Worm (Caenorhabditis elegans) whole organism, L1 larva: Measurements from ENCODE around the gene inx-3.

Experiments
- aly-2 ChIP-seq: fragments of 150-350 bp; optimal IDR thresholded peaks from 2 replicates; lab custom pipeline; 2014; ENCODE audit warnings: missing biosample characterization, missing genetic modification characterization
- ama-1 ChIP-seq: fragments of 150-350 bp; optimal IDR thresholded peaks from 2 replicates; lab custom pipeline; 2014
- elt-3 ChIP-seq, 6 experiments: fragments of 150-350 bp in 1 of 6; sonication (generic microtip); optimal IDR thresholded peaks; 2 replicates each; lab custom pipeline; 2017 to 2018; ENCODE audit warnings: missing biosample characterization in 6 of 6, missing genetic modification characterization in 6 of 6, inconsistent platforms in 1 of 6
- hlh-17 ChIP-seq: fragments of 200-800 bp; sonication (Bioruptor generic); optimal IDR thresholded peaks from 2 replicates; lab custom pipeline; 2018; ENCODE audit warnings: missing genetic modification characterization, mild to moderate bottlenecking, missing compliant biosample characterization, moderate library complexity, borderline replicate concordance
- mep-1 ChIP-seq: fragments of 150-350 bp; optimal IDR thresholded peaks from 2 replicates; lab custom pipeline; 2014; ENCODE audit warnings: missing biosample characterization, missing genetic modification characterization
- nhr-11 ChIP-seq: fragments of 150-350 bp; optimal IDR thresholded peaks from 2 replicates; lab custom pipeline; 2014; ENCODE audit warnings: missing biosample characterization, missing genetic modification characterization
- nhr-28 ChIP-seq: fragments of 150-350 bp; optimal IDR thresholded peaks from 2 replicates; lab custom pipeline; 2014; ENCODE audit warnings: missing biosample characterization, missing genetic modification characterization
- snu-23 ChIP-seq: sonication (generic microtip); optimal IDR thresholded peaks from 2 replicates; lab custom pipeline; 2016; ENCODE audit warnings: missing genetic modification characterization, missing compliant biosample characterization
- unc-62 ChIP-seq: fragments of 150-350 bp; optimal IDR thresholded peaks from 2 replicates; lab custom pipeline; 2014; ENCODE audit warnings: missing biosample characterization, missing genetic modification reagents, missing genetic modification characterization
- vab-15 ChIP-seq: sonication (generic microtip); optimal IDR thresholded peaks from 2 replicates; lab custom pipeline; 2017; ENCODE audit warnings: missing genotype, mild to moderate bottlenecking, missing genetic modification characterization, missing compliant biosample characterization

DNA sequence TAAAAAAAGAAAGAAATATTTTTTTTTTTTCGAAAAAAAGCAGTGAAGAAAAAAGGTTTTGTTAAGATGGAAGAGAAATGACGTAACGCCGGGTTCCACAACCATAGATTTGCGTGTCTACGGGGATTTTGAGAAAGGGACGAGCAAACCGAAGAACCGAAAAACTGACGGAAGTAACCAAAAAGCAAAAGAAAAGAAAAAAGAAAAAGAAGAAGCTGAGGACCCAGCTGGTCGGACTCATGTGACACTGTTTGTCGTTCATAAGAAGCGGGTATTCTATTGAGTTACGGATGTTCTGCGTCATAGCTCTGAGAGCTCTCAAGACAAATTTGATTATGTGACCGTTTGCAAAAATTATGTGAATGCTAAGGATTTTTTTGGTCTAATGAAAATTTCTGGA lies 13.2 kb upstream of the inx-3 start:
- no peak for TF ChIP-seq vab-15
- no peak for TF ChIP-seq mep-1 (tag; lab: Kevin White, UChicago)
- no peak for TF ChIP-seq elt-3 (tag; optimal IDR thresholded peaks at IDR 0.05; lab: Kevin White, UChicago)
- no peak for TF ChIP-seq nhr-28 (tag; lab: Kevin White, UChicago)
- no peak for TF ChIP-seq ama-1
- no peak for TF ChIP-seq unc-62 (GFP tag; lab: Kevin White, UChicago)
- no peak for TF ChIP-seq nhr-11 (tag; lab: Kevin White, UChicago)
- peak; percentile 15 for TF ChIP-seq snu-23 (GFP tag; lab: Kevin White, UChicago)
- TF ChIP-seq hlh-17 (GFP tag; lab: Kevin White, UChicago), result no peak
- no peak for TF ChIP-seq aly-2
